Worm (Caenorhabditis elegans) whole organism, L3 larva: ENCODE measurements around the gene Y22D7AL.6.

Experiments
- R02D3.7 ChIP-seq: fragments of 150-350 bp; optimal IDR thresholded peaks from 2 replicates; lab custom pipeline; 2014; ENCODE audit warnings: missing biosample characterization, missing genetic modification characterization
- ceh-82 ChIP-seq: fragments of 150-350 bp; optimal IDR thresholded peaks from 2 replicates; lab custom pipeline; 2014; ENCODE audit warnings: missing biosample characterization, missing genetic modification characterization
- egl-27 ChIP-seq: sonication (generic microtip); optimal IDR thresholded peaks from 4 replicates; lab custom pipeline; 2017; ENCODE audit warnings: missing biosample characterization, missing genetic modification reagents, missing genetic modification characterization
- elt-2 ChIP-seq: sonication (generic microtip); optimal IDR thresholded peaks from 2 replicates; lab custom pipeline; 2016; ENCODE audit warnings: missing genetic modification reagents, mild to moderate bottlenecking, missing genetic modification characterization, missing compliant biosample characterization
- eor-1 ChIP-seq, 2 experiments: fragments of 150-350 bp; optimal IDR thresholded peaks; 2 replicates each; lab custom pipeline; 2014 to 2018; ENCODE audit warnings: missing biosample characterization in 2 of 2, missing genetic modification characterization in 2 of 2
- hmg-11 ChIP-seq: sonication (generic microtip); optimal IDR thresholded peaks from 2 replicates; lab custom pipeline; 2016; ENCODE audit warnings: missing genetic modification characterization, missing compliant biosample characterization
- skn-1 ChIP-seq: fragments of 150-350 bp; optimal IDR thresholded peaks from 2 replicates; lab custom pipeline; 2014; ENCODE audit warnings: missing biosample characterization, missing genetic modification characterization
- unc-39 ChIP-seq: sonication (generic microtip); optimal IDR thresholded peaks from 4 replicates; lab custom pipeline; 2017; ENCODE audit warnings: missing biosample characterization, missing genetic modification characterization
- ztf-11 ChIP-seq: fragments of 150-350 bp; optimal IDR thresholded peaks from 2 replicates; lab custom pipeline; 2014; ENCODE audit warnings: missing biosample characterization, missing genetic modification characterization

Gene Y22D7AL.6

ce11 chrIII:1652181-1652580 is 47.5 kb downstream of the Y22D7AL.6 start, which contains the start of gene Y22D7AL.1:
Gene Y22D7AL.1, plus strand, starts transcription at chrIII:1652481.
- TF ChIP-seq egl-27 (no peak), unc-39 (tag; lab: Kevin White, UChicago) (no peak), ceh-82 (tag; lab: Kevin White, UChicago) (no peak), eor-1 (tag; optimal IDR thresholded peaks at IDR 0.05; lab: Kevin White, UChicago) (no peak), hmg-11 (tag; lab: Kevin White, UChicago) (no peak), R02D3.7 (tag; lab: Kevin White, UChicago) (no peak)

ce11 chrIII:1652925-1653324 is 48.2 kb downstream of the Y22D7AL.6 start:
- TF ChIP-seq elt-2 (tag; lab: Kevin White, UChicago), result no peak
- TF ChIP-seq skn-1, result no peak
- TF ChIP-seq ztf-11 (tag; lab: Kevin White, UChicago), result no peak
